Worm (Caenorhabditis elegans): Measurements from ENCODE around the gene gcsh-1.

DNA sequence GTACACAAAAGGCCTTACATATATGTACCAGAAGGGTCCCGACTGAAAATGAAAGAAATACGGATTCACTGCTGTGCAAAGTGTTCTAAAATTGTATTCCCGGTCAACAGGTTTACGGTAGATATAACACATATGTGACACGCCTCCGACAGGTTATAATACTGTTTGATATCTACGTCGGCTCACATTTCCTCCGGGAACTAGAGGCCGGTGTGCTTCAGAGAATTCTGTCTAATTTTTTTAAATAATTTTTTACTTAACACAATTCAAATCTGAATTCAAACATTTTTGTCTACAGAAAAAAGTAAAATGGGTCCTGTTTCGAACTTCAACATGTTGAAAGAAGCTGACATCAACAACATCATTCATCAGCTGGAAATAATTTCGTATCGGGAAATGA, 28.4 kb upstream of the gcsh-1 start, which contains the start of gene T24C2.3:
- no peak for TF ChIP-seq ham-2 (GFP tag; optimal IDR thresholded peaks at IDR 0.05)
- no peak for TF ChIP-seq nhr-28 (tag; optimal IDR thresholded peaks at IDR 0.05)
- no peak for TF ChIP-seq elt-3 (tag; optimal IDR thresholded peaks at IDR 0.05)
- no peak for TF ChIP-seq nhr-76 (tag; optimal IDR thresholded peaks at IDR 0.05)
- no peak for TF ChIP-seq nhr-12 (tag; optimal IDR thresholded peaks at IDR 0.05)
- no peak for TF ChIP-seq nhr-2 (tag; optimal IDR thresholded peaks at IDR 0.05)
- no peak for TF ChIP-seq pha-4 (tag; optimal IDR thresholded peaks at IDR 0.05)
- no peak for TF ChIP-seq mep-1 (tag; optimal IDR thresholded peaks at IDR 0.05)
- no peak for TF ChIP-seq elt-1 (tag; optimal IDR thresholded peaks at IDR 0.05; ENCODE audit: borderline replicate concordance, insufficient read depth)
- no peak for TF ChIP-seq sptf-1 (tag; optimal IDR thresholded peaks at IDR 0.05)
- TF ChIP-seq snpc-4 (tag; optimal IDR thresholded peaks at IDR 0.05): no peak
- TF ChIP-seq tbx-8 (GFP tag; optimal IDR thresholded peaks at IDR 0.05): no peak

Measured in whole organism, mixed stage, embryonic.